Worm (Caenorhabditis elegans): ENCODE data around the gene rde-1.
A peak's percentile ranks its signal among the peaks of the same experiment; 100 is the strongest.

The rde-1 gene

ce11 chrV:9986177-9986576, 5.3 kb downstream of the rde-1 start, which contains the start of gene rmd-2:
Gene rmd-2, minus strand, starts transcription at chrV:9986277.
- TF ChIP-seq hlh-30 (tag; optimal IDR thresholded peaks at IDR 0.05; ENCODE audit: insufficient read depth), result peak; percentile 28
- no peak for TF ChIP-seq ceh-2 (tag; optimal IDR thresholded peaks at IDR 0.05)
- no peak for TF ChIP-seq hlh-15 (tag; optimal IDR thresholded peaks at IDR 0.05)

- TF ChIP-seq ceh-22 (tag; optimal IDR thresholded peaks at IDR 0.05) (no peak), zip-5 (tag; optimal IDR thresholded peaks at IDR 0.05) (no peak), unc-55 (GFP tag; optimal IDR thresholded peaks at IDR 0.05) (no peak), elt-4 (tag; optimal IDR thresholded peaks at IDR 0.05) (no peak), eyg-1 (tag; optimal IDR thresholded peaks at IDR 0.05) (no peak), ceh-24 (tag; optimal IDR thresholded peaks at IDR 0.05) (no peak), K09A11.1 (tag; optimal IDR thresholded peaks at IDR 0.05; ENCODE audit: insufficient read depth) (no peak), ama-1 (optimal IDR thresholded peaks at IDR 0.05) (no peak), nhr-232 (tag; optimal IDR thresholded peaks at IDR 0.05) (no peak), pha-4 (tag; optimal IDR thresholded peaks at IDR 0.05) (no peak), pha-2 (tag; optimal IDR thresholded peaks at IDR 0.05) (no peak), ceh-9 (tag; optimal IDR thresholded peaks at IDR 0.05) (no peak), odd-2 (tag; optimal IDR thresholded peaks at IDR 0.05) (no peak), tbx-7 (tag; optimal IDR thresholded peaks at IDR 0.05) (no peak), syd-9 (tag; optimal IDR thresholded peaks at IDR 0.05) (no peak), dmd-4 (tag; optimal IDR thresholded peaks at IDR 0.05; ENCODE audit: borderline replicate concordance) (no peak), ceh-6 (GFP tag; optimal IDR thresholded peaks at IDR 0.05) (no peak), nfya-1 (tag; optimal IDR thresholded peaks at IDR 0.05) (no peak)
Measured at ce11 chrV:9985227-9985864, 6.1 kb downstream of the rde-1 start.

DNA sequence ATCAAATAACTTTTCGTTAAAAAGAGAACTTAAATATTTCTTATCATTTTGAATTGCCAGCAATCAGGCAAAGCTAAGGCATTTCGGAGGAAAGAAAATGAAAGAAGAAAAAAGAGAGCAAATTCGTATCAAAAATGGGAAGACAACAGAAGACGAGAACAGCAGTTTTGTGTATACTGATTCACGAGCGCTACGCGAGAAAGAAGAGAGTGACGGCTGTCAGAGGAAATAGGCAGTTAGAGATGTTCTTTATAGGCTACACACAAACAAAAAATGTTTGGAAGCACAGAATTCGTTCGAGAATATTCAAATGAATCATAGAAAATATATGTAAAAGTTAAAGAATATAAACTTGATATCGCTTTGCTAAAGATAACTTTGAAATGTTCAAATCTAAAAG, 6.6 kb downstream of the rde-1 start:
- TF ChIP-seq hlh-8 (tag; optimal IDR thresholded peaks at IDR 0.05) (no peak), pax-1 (tag; optimal IDR thresholded peaks at IDR 0.05) (no peak), unc-3 (GFP tag; conservative IDR thresholded peaks at IDR 0.05) (no peak), unc-3 (tag; optimal IDR thresholded peaks at IDR 0.05) (no peak), eyg-1 (tag; optimal IDR thresholded peaks at IDR 0.05) (no peak), elt-4 (tag; optimal IDR thresholded peaks at IDR 0.05) (no peak), gmeb-2 (tag; optimal IDR thresholded peaks at IDR 0.05) (no peak), mec-3 (tag; optimal IDR thresholded peaks at IDR 0.05; ENCODE audit: borderline replicate concordance) (no peak), pha-4 (tag; optimal IDR thresholded peaks at IDR 0.05) (no peak), fkh-10 (GFP tag; optimal IDR thresholded peaks at IDR 0.05) (no peak), hlh-15 (tag; optimal IDR thresholded peaks at IDR 0.05) (no peak), rnt-1 (tag; optimal IDR thresholded peaks at IDR 0.05) (no peak), ceh-9 (tag; optimal IDR thresholded peaks at IDR 0.05) (no peak), madf-2 (tag; optimal IDR thresholded peaks at IDR 0.05) (no peak), F13H6.1 (tag; optimal IDR thresholded peaks at IDR 0.05) (no peak)

DNA sequence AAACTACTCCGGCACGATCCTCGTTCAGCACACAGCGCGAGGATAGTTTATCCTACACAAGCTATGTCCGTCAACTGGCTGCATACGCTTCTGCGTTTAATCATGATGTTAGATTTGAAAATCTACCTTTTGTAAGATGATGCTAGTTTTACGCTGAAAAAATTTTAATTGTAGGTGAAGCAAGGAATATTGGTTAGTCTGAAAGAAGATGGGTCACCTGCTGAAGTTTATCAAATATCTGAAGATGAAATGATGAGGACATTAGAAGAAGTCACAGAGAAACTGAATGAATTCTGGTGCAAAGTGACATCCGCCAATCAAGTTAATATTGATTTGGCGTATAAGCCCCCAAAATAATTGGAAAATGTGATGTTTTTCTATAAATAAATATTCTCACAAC, 7.9 kb downstream of the rde-1 start:
- TF ChIP-seq fax-1 (tag; optimal IDR thresholded peaks at IDR 0.05) (no peak), gmeb-2 (tag; optimal IDR thresholded peaks at IDR 0.05) (no peak), zip-5 (tag; optimal IDR thresholded peaks at IDR 0.05) (no peak), nfya-1 (tag; optimal IDR thresholded peaks at IDR 0.05) (no peak), nhr-11 (tag; optimal IDR thresholded peaks at IDR 0.05) (no peak), dmd-4 (tag; optimal IDR thresholded peaks at IDR 0.05; ENCODE audit: borderline replicate concordance) (no peak), tbx-7 (tag; optimal IDR thresholded peaks at IDR 0.05) (no peak)

DNA sequence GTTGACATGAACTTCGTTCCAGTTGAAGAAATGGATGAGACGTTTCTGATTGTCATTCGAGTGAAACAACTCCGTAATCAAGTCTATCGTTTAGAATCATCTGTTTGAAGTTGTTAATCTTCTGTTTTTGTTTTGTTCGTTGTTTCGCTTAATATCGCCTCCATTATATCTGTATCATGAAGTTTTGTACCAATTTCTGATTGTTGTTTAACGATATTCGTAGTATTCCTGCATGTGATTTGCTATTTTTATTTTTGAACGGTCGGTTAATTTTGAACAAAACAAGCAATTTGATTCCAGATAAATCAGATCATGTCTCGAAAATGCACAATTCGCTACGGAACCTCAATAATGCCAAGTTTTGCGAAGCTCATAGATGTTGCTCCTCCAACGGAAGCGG, 8.9 kb downstream of the rde-1 start, which contains the start of gene C27H6.9:
C27H6.9 (plus strand) TSS at position 301 of the 400 bp plus-strand sequence.
- TF ChIP-seq dve-1 (tag; optimal IDR thresholded peaks at IDR 0.05) (no peak), K02D7.2 (tag; optimal IDR thresholded peaks at IDR 0.05) (no peak), lin-11 (tag; optimal IDR thresholded peaks at IDR 0.05) (no peak), ttx-3 (tag; optimal IDR thresholded peaks at IDR 0.05) (no peak), rnt-1 (tag; optimal IDR thresholded peaks at IDR 0.05) (no peak), syd-9 (tag; optimal IDR thresholded peaks at IDR 0.05) (no peak), sdc-2 (tag; optimal IDR thresholded peaks at IDR 0.05) (no peak), lim-6 (tag; optimal IDR thresholded peaks at IDR 0.05) (no peak), npax-4 (tag; optimal IDR thresholded peaks at IDR 0.05) (no peak), F13H6.1 (tag; optimal IDR thresholded peaks at IDR 0.05) (no peak), pag-3 (tag; optimal IDR thresholded peaks at IDR 0.05; ENCODE audit: borderline replicate concordance) (no peak), nhr-11 (tag; optimal IDR thresholded peaks at IDR 0.05) (no peak), ztf-16 (tag; optimal IDR thresholded peaks at IDR 0.05) (no peak), ceh-45 (GFP tag; IDR thresholded peaks at IDR 0.05) (no peak), ahr-1 (tag; optimal IDR thresholded peaks at IDR 0.05) (no peak), nfya-1 (tag; optimal IDR thresholded peaks at IDR 0.05) (no peak), unc-86 (tag; optimal IDR thresholded peaks at IDR 0.05) (no peak)
